Worm (Caenorhabditis elegans) whole organism, L4 larva: ENCODE results near the gene F46E10.18.
A peak's percentile ranks its signal among the peaks of the same experiment; 100 is the strongest.

Experiments
- F10B5.3 ChIP-seq: sonication (generic microtip); optimal IDR thresholded peaks from 2 replicates; lab custom pipeline; 2016; ENCODE audit warnings: mild to moderate bottlenecking, missing genetic modification characterization, missing compliant biosample characterization
- R02D3.7 ChIP-seq: fragments of 150-350 bp; sonication (generic microtip); optimal IDR thresholded peaks from 3 replicates; lab custom pipeline; 2014; ENCODE audit warnings: missing biosample characterization, missing genetic modification characterization
- T20F7.1 ChIP-seq: fragments of 200-800 bp; sonication (Bioruptor generic); optimal IDR thresholded peaks from 2 replicates; lab custom pipeline; 2018; ENCODE audit warnings: mild to moderate bottlenecking, missing genetic modification characterization, missing compliant biosample characterization
- Y48G9A.11 ChIP-seq: fragments of 200-800 bp; sonication (Bioruptor generic); IDR thresholded peaks from 2 replicates; pipeline ENCODE4 v1.3.6; 2022; ENCODE audit warnings: missing genetic modification reagents, missing genetic modification characterization, missing compliant biosample characterization
- Y75B8A.6 ChIP-seq: fragments of 200-800 bp; sonication (Bioruptor generic); IDR thresholded peaks from 2 replicates; pipeline ENCODE4 v1.3.6; 2022; ENCODE audit warnings: missing genetic modification reagents, missing genetic modification characterization, missing compliant biosample characterization
- aly-2 ChIP-seq: sonication (generic microtip); optimal IDR thresholded peaks from 2 replicates; lab custom pipeline; 2018; ENCODE audit warnings: missing biosample characterization, missing genetic modification characterization
- ceh-20 ChIP-seq: fragments of 200-800 bp; sonication (Bioruptor generic); IDR thresholded peaks from 2 replicates; pipeline ENCODE4 v1.3.6; 2022; ENCODE audit warnings: missing genetic modification reagents, missing genetic modification characterization, missing compliant biosample characterization
- ceh-62 ChIP-seq: sonication (generic microtip); optimal IDR thresholded peaks from 2 replicates; lab custom pipeline; 2017; ENCODE audit warnings: missing biosample characterization, missing genetic modification characterization
- ceh-82 ChIP-seq: sonication (generic microtip); optimal IDR thresholded peaks from 2 replicates; lab custom pipeline; 2017; ENCODE audit warnings: missing biosample characterization, missing genetic modification characterization
- ces-1 ChIP-seq: fragments of 150-350 bp; sonication (generic microtip); optimal IDR thresholded peaks from 4 replicates; lab custom pipeline; 2014; ENCODE audit warnings: missing biosample characterization, missing genetic modification reagents, missing genetic modification characterization
- cey-2 ChIP-seq: sonication (generic microtip); optimal IDR thresholded peaks from 3 replicates; lab custom pipeline; 2017; ENCODE audit warnings: missing genetic modification characterization, mild to moderate bottlenecking, missing compliant biosample characterization, antibody characterized with exemption, borderline replicate concordance; ENCODE audit not compliant: insufficient read depth
- ctbp-1 ChIP-seq: fragments of 200-800 bp; sonication (Bioruptor generic); IDR thresholded peaks from 2 replicates; pipeline ENCODE4 v1.3.6; 2022; ENCODE audit warnings: missing genetic modification reagents, missing genetic modification characterization, missing compliant biosample characterization
- daf-16 ChIP-seq, 3 experiments: sonication (generic microtip); optimal IDR thresholded peaks; 2 replicates each; lab custom pipeline; 2016 to 2017; ENCODE audit warnings: missing genetic modification characterization in 3 of 3, missing genetic modification reagents in 3 of 3, mild to moderate bottlenecking in 2 of 3, missing compliant biosample characterization in 2 of 3, missing biosample characterization in 1 of 3, moderate library complexity in 1 of 3
- daf-8 ChIP-seq: fragments of 200-800 bp; sonication (Bioruptor generic); IDR thresholded peaks from 2 replicates; pipeline ENCODE4 v1.3.6; 2022; ENCODE audit warnings: missing genetic modification characterization, missing compliant biosample characterization
- dmd-6 ChIP-seq: fragments of 200-800 bp; sonication (Bioruptor generic); IDR thresholded peaks from 2 replicates; pipeline ENCODE4 v1.3.6; 2022; ENCODE audit warnings: missing genetic modification reagents, missing genetic modification characterization, missing compliant biosample characterization
- dmd-8 ChIP-seq: fragments of 200-800 bp; sonication (Bioruptor generic); IDR thresholded peaks from 2 replicates; pipeline ENCODE4 v1.3.6; 2022; ENCODE audit warnings: missing genetic modification characterization, missing compliant biosample characterization
- dpl-1 ChIP-seq: fragments of 150-350 bp; optimal IDR thresholded peaks from 2 replicates; lab custom pipeline; 2014; ENCODE audit warnings: missing biosample characterization, missing genetic modification reagents, missing genetic modification characterization
- dve-1 ChIP-seq: sonication (generic microtip); optimal IDR thresholded peaks from 2 replicates; lab custom pipeline; 2017; ENCODE audit warnings: antibody characterized with exemption, mild to moderate bottlenecking, missing genetic modification characterization, missing compliant biosample characterization; ENCODE audit not compliant: insufficient read depth
- egl-27 ChIP-seq: sonication (generic microtip); optimal IDR thresholded peaks from 3 replicates; lab custom pipeline; 2017; ENCODE audit warnings: missing biosample characterization, missing genetic modification reagents, missing genetic modification characterization
- egl-43 ChIP-seq: fragments of 200-800 bp; sonication (Bioruptor generic); IDR thresholded peaks from 2 replicates; pipeline ENCODE4 v1.3.6; 2022; ENCODE audit warnings: missing genetic modification reagents, missing genetic modification characterization, missing compliant biosample characterization
- fkh-10 ChIP-seq: fragments of 150-350 bp; optimal IDR thresholded peaks from 2 replicates; lab custom pipeline; 2014; ENCODE audit warnings: missing biosample characterization, missing genetic modification reagents, missing genetic modification characterization
- hif-1 ChIP-seq, 2 experiments: sonication (generic microtip); optimal IDR thresholded peaks; 2 replicates each; lab custom pipeline; 2016 to 2017; ENCODE audit warnings: missing compliant biosample characterization in 2 of 2, missing genetic modification characterization in 2 of 2, missing genetic modification reagents in 2 of 2, missing genotype in 2 of 2, mild to moderate bottlenecking in 1 of 2
- hlh-11 ChIP-seq: fragments of 200-800 bp; sonication (Bioruptor generic); optimal IDR thresholded peaks from 2 replicates; lab custom pipeline; 2018; ENCODE audit warnings: mild to moderate bottlenecking, missing genetic modification characterization, missing compliant biosample characterization
- hlh-30 ChIP-seq: sonication (generic microtip); optimal IDR thresholded peaks from 2 replicates; lab custom pipeline; 2017; ENCODE audit warnings: antibody characterized with exemption, mild to moderate bottlenecking, missing genetic modification characterization, missing compliant biosample characterization; ENCODE audit not compliant: insufficient read depth
- lin-1 ChIP-seq: fragments of 200-800 bp; sonication (Bioruptor generic); IDR thresholded peaks from 2 replicates; pipeline ENCODE4 v1.3.6; 2022; ENCODE audit warnings: missing genetic modification reagents, missing genetic modification characterization, missing compliant biosample characterization
- madf-5 ChIP-seq, 2 experiments: fragments of 200-800 bp; sonication (Bioruptor generic); IDR thresholded peaks; 2 replicates each; pipeline ENCODE4 v1.3.6; 2022; ENCODE audit warnings: missing compliant biosample characterization in 2 of 2, missing genetic modification characterization in 2 of 2
- mdl-1 ChIP-seq, 2 experiments: fragments of 150-350 bp in 1 of 2; sonication (generic microtip) in 1 of 2; optimal IDR thresholded peaks; 2 replicates each; lab custom pipeline; 2014 to 2017; ENCODE audit warnings: missing biosample characterization in 2 of 2, missing genetic modification characterization in 2 of 2
- mxl-3 ChIP-seq: fragments of 200-800 bp; sonication (Bioruptor generic); optimal IDR thresholded peaks from 2 replicates; lab custom pipeline; 2018; ENCODE audit warnings: mild to moderate bottlenecking, missing genetic modification characterization, missing compliant biosample characterization
- nhr-10 ChIP-seq: fragments of 150-350 bp; optimal IDR thresholded peaks from 2 replicates; lab custom pipeline; 2014; ENCODE audit warnings: missing biosample characterization, missing genetic modification characterization
- nhr-102 ChIP-seq: sonication (generic microtip); optimal IDR thresholded peaks from 2 replicates; lab custom pipeline; 2016; ENCODE audit warnings: mild to moderate bottlenecking, missing genetic modification characterization, moderate library complexity, missing compliant biosample characterization
- nhr-25 ChIP-seq: sonication (generic microtip); optimal IDR thresholded peaks from 2 replicates; lab custom pipeline; 2017; ENCODE audit warnings: missing genetic modification characterization, mild to moderate bottlenecking, missing compliant biosample characterization, antibody characterized with exemption, moderate library complexity, borderline replicate concordance; ENCODE audit not compliant: insufficient read depth
- nhr-28 ChIP-seq: fragments of 150-350 bp; optimal IDR thresholded peaks from 2 replicates; lab custom pipeline; 2014; ENCODE audit warnings: missing biosample characterization, missing genetic modification characterization
- nhr-48 ChIP-seq: sonication (generic microtip); optimal IDR thresholded peaks from 2 replicates; lab custom pipeline; 2016; ENCODE audit warnings: mild to moderate bottlenecking, missing genetic modification characterization, missing compliant biosample characterization
- nhr-6 ChIP-seq: fragments of 150-350 bp; optimal IDR thresholded peaks from 2 replicates; lab custom pipeline; 2014; ENCODE audit warnings: missing biosample characterization, missing genetic modification characterization
- nhr-76 ChIP-seq: fragments of 150-350 bp; optimal IDR thresholded peaks from 2 replicates; lab custom pipeline; 2014; ENCODE audit warnings: missing biosample characterization, missing genetic modification characterization
- nhr-77 ChIP-seq: fragments of 150-350 bp; optimal IDR thresholded peaks from 2 replicates; lab custom pipeline; 2014; ENCODE audit warnings: missing biosample characterization, missing genetic modification characterization
- pha-4 ChIP-seq, 2 experiments: fragments of 150-350 bp in 1 of 2; fragments of 200-800 bp in 1 of 2; sonication (Bioruptor generic) in 1 of 2; IDR thresholded peaks in 1 of 2; optimal IDR thresholded peaks in 1 of 2; 2 replicates each; pipeline versions ENCODE4 v1.3.6 to Lab custom; 2014 to 2022; ENCODE audit warnings: missing genetic modification characterization in 2 of 2, missing genetic modification reagents in 2 of 2, missing biosample characterization in 1 of 2, missing compliant biosample characterization in 1 of 2
- sdz-12 ChIP-seq: fragments of 200-800 bp; sonication (Bioruptor generic); optimal IDR thresholded peaks from 2 replicates; lab custom pipeline; 2018; ENCODE audit warnings: mild to moderate bottlenecking, missing genetic modification characterization, missing compliant biosample characterization
- snpc-4 ChIP-seq: fragments of 150-350 bp; optimal IDR thresholded peaks from 2 replicates; lab custom pipeline; 2014; ENCODE audit warnings: missing biosample characterization, missing genetic modification characterization
- spr-1 ChIP-seq: sonication (generic microtip); optimal IDR thresholded peaks from 2 replicates; lab custom pipeline; 2016; ENCODE audit warnings: mild to moderate bottlenecking, missing genetic modification characterization, missing compliant biosample characterization
- tra-1 ChIP-seq: fragments of 200-800 bp; sonication (Bioruptor generic); IDR thresholded peaks from 2 replicates; pipeline ENCODE4 v1.3.6; 2022; ENCODE audit warnings: missing genetic modification reagents, missing genetic modification characterization, missing compliant biosample characterization
- vab-7 ChIP-seq: fragments of 200-800 bp; sonication (Bioruptor generic); IDR thresholded peaks from 2 replicates; pipeline ENCODE4 v1.3.6; 2022; ENCODE audit warnings: missing genetic modification reagents, missing genetic modification characterization, missing compliant biosample characterization
- zfp-2 ChIP-seq: sonication (generic microtip); optimal IDR thresholded peaks from 2 replicates; lab custom pipeline; 2016; ENCODE audit warnings: mild to moderate bottlenecking, missing genetic modification characterization, missing compliant biosample characterization
- ztf-11 ChIP-seq: fragments of 150-350 bp; optimal IDR thresholded peaks from 2 replicates; lab custom pipeline; 2014; ENCODE audit warnings: missing biosample characterization, missing genetic modification characterization

The F46E10.18 gene

DNA sequence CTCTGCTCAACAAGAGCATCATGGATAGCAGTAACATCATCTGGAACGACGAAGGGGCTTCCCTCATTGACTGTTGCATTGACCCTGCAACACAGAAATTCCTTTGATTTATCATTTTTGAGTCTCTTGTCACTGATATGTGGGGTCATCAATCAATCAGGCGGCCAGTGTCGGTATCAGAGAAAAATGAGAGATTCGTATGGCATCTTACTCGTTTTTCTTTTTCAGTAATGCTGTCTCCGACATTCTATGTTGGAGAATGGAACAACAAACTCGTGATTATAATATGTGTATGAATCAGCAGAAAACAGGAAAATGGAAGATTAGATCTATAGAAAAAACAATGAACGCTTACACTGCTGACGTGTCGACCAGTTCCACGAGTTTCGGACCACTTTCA, 17.7 kb upstream of the F46E10.18 start:
- TF ChIP-seq fkh-10 (GFP tag; lab: Kevin White, UChicago) (no peak), aly-2 (no peak), cey-2 (tag; lab: Kevin White, UChicago) (no peak), dmd-6 (GFP tag; lab: Robert Waterston, UW) (peak; percentile 34; the same call in 1 of the 2 replicates), T20F7.1 (GFP tag; lab: Kevin White, UChicago) (no peak), nhr-76 (tag; lab: Kevin White, UChicago) (no peak), egl-43 (GFP tag; lab: Robert Waterston, UW) (no peak), ztf-11 (tag; lab: Kevin White, UChicago) (no peak), snpc-4 (tag; lab: Kevin White, UChicago) (no peak), hlh-11 (tag; lab: Kevin White, UChicago) (peak; percentile 30), lin-1 (GFP tag; lab: Robert Waterston, UW) (no peak), R02D3.7 (no peak), sdz-12 (no peak), vab-7 (GFP tag; lab: Robert Waterston, UW) (no peak), madf-5 (GFP tag; IDR thresholded peaks at IDR 0.05; lab: Robert Waterston, UW) (no peak), pha-4 (GFP tag; IDR thresholded peaks at IDR 0.05; lab: Robert Waterston, UW) (no peak), pha-4 (tag; optimal IDR thresholded peaks at IDR 0.05; lab: Kevin White, UChicago) (no peak), nhr-48 (tag; lab: Kevin White, UChicago) (no peak), F10B5.3 (tag; lab: Kevin White, UChicago) (no peak), dpl-1 (GFP tag; lab: Kevin White, UChicago) (no peak), Y75B8A.6 (no peak), ces-1 (GFP tag; lab: Kevin White, UChicago) (no peak), ceh-62 (no peak), nhr-6 (no peak), nhr-10 (tag; lab: Kevin White, UChicago) (no peak), egl-27 (tag; lab: Kevin White, UChicago) (no peak), hif-1 (tag; optimal IDR thresholded peaks at IDR 0.05; lab: Kevin White, UChicago) (no peak), ceh-20 (GFP tag; lab: Robert Waterston, UW) (0 out of 2 replicates have a peak, but pooled peaks have one; percentile 53), ctbp-1 (GFP tag; lab: Robert Waterston, UW) (no peak), nhr-25 (no peak), zfp-2 (tag; lab: Kevin White, UChicago) (no peak), daf-16 (GFP tag; optimal IDR thresholded peaks at IDR 0.05; lab: Kevin White, UChicago) (no peak), daf-16 (tag; optimal IDR thresholded peaks at IDR 0.05; lab: Kevin White, UChicago) (peak; percentile 37), tra-1 (GFP tag; lab: Robert Waterston, UW) (no peak), spr-1 (no peak), Y48G9A.11 (GFP tag; lab: Robert Waterston, UW) (no peak), nhr-28 (tag; lab: Kevin White, UChicago) (peak; percentile 23), hlh-30 (peak; percentile 35), nhr-77 (tag; lab: Kevin White, UChicago) (peak; percentile 9), ceh-82 (tag; lab: Kevin White, UChicago) (no peak), nhr-102 (no peak), mxl-3 (GFP tag; lab: Kevin White, UChicago) (no peak), daf-8 (GFP tag; lab: Robert Waterston, UW) (no peak), mdl-1 (tag; optimal IDR thresholded peaks at IDR 0.05; lab: Kevin White, UChicago) (no peak), dmd-8 (GFP tag; lab: Robert Waterston, UW) (no peak), dve-1 (tag; lab: Kevin White, UChicago) (no peak)
